Worm (Caenorhabditis elegans): Measurements from ENCODE around the gene C14A4.7.
A peak's percentile ranks its signal among the peaks of the same experiment; 100 is the strongest.

The C14A4.7 gene

ce11 chrII:10596462-10596861, at the start of gene C14A4.7:
C14A4.7 (minus strand) TSS chrII:10596562.
- TF ChIP-seq elt-2 (tag; optimal IDR thresholded peaks at IDR 0.05) (peak; percentile 16), fos-1 (tag; optimal IDR thresholded peaks at IDR 0.05) (no peak)

ce11 chrII:10643403-10643802, 47.0 kb upstream of the C14A4.7 start, which contains the start of gene M28.4:
M28.4 (plus strand) TSS chrII:10643703.
- TF ChIP-seq R02D3.7 (tag; optimal IDR thresholded peaks at IDR 0.05) = no peak
- TF ChIP-seq lin-39 (tag; optimal IDR thresholded peaks at IDR 0.05) = no peak
- TF ChIP-seq eor-1 (tag; optimal IDR thresholded peaks at IDR 0.05) = no peak
- no peak for TF ChIP-seq egl-5 (tag; optimal IDR thresholded peaks at IDR 0.05)
- no peak for TF ChIP-seq nhr-43 (tag; optimal IDR thresholded peaks at IDR 0.05; ENCODE audit: poor library complexity, severe bottlenecking)
- TF ChIP-seq mdl-1 (tag; optimal IDR thresholded peaks at IDR 0.05) = no peak
- no peak for TF ChIP-seq egl-27 (tag; optimal IDR thresholded peaks at IDR 0.05)
- TF ChIP-seq fos-1 (tag; optimal IDR thresholded peaks at IDR 0.05) = no peak
- TF ChIP-seq ceh-9 (tag; optimal IDR thresholded peaks at IDR 0.05) = no peak
- no peak for TF ChIP-seq pqm-1 (tag; optimal IDR thresholded peaks at IDR 0.05)

- TF ChIP-seq nhr-76 (tag; optimal IDR thresholded peaks at IDR 0.05) = no peak
Measured at ce11 chrII:10639110-10639509, 42.7 kb upstream of the C14A4.7 start, which contains the start of gene M28.9. M28.9 (plus strand) TSS chrII:10639410.

- TF ChIP-seq nhr-28 (tag; optimal IDR thresholded peaks at IDR 0.05) = no peak
- no peak for TF ChIP-seq nhr-77 (tag; optimal IDR thresholded peaks at IDR 0.05)
- TF ChIP-seq nhr-67 (tag; optimal IDR thresholded peaks at IDR 0.05) = no peak
- no peak for TF ChIP-seq aly-2 (tag; optimal IDR thresholded peaks at IDR 0.05)
- no peak for TF ChIP-seq nhr-25 (tag; optimal IDR thresholded peaks at IDR 0.05)
- TF ChIP-seq nhr-11 (tag; optimal IDR thresholded peaks at IDR 0.05) = no peak
- TF ChIP-seq elt-2 (tag; optimal IDR thresholded peaks at IDR 0.05) = peak; percentile 28
- TF ChIP-seq ztf-4 (tag; optimal IDR thresholded peaks at IDR 0.05) = no peak
- peak; percentile 20 for TF ChIP-seq pqm-1 (tag; optimal IDR thresholded peaks at IDR 0.05)
- TF ChIP-seq fkh-2 (tag; optimal IDR thresholded peaks at IDR 0.05) = no peak
Measured at ce11 chrII:10630944-10631343, 34.6 kb upstream of the C14A4.7 start.

- no peak for TF ChIP-seq eor-1 (tag; optimal IDR thresholded peaks at IDR 0.05)
Measured at ce11 chrII:10627963-10628362, 31.6 kb upstream of the C14A4.7 start, which contains the start of gene M28.8. M28.8 (plus strand) TSS chrII:10628263.

- TF ChIP-seq nhr-77 (tag; optimal IDR thresholded peaks at IDR 0.05) (no peak), nhr-76 (tag; optimal IDR thresholded peaks at IDR 0.05) (no peak), pha-4 (tag; optimal IDR thresholded peaks at IDR 0.05) (no peak), nhr-25 (tag; optimal IDR thresholded peaks at IDR 0.05) (no peak), pqm-1 (tag; optimal IDR thresholded peaks at IDR 0.05) (peak; percentile 38), ceh-9 (tag; optimal IDR thresholded peaks at IDR 0.05) (no peak), elt-2 (tag; optimal IDR thresholded peaks at IDR 0.05) (peak; percentile 84), jun-1 (tag; optimal IDR thresholded peaks at IDR 0.05) (peak; percentile 38)
Measured at ce11 chrII:10627086-10627485, 30.7 kb upstream of the C14A4.7 start.

ce11 chrII:10621965-10622364, 25.6 kb upstream of the C14A4.7 start, which contains the start of gene cutl-9:
cutl-9 (plus strand) TSS chrII:10622265.
- TF ChIP-seq nhr-67 (tag; optimal IDR thresholded peaks at IDR 0.05) (no peak), nhr-12 (tag; optimal IDR thresholded peaks at IDR 0.05) (no peak), pqm-1 (tag; optimal IDR thresholded peaks at IDR 0.05) (no peak), elt-3 (tag; optimal IDR thresholded peaks at IDR 0.05) (no peak), unc-39 (tag; optimal IDR thresholded peaks at IDR 0.05) (no peak), snpc-4 (tag; optimal IDR thresholded peaks at IDR 0.05) (no peak)

- TF ChIP-seq zag-1 (tag; optimal IDR thresholded peaks at IDR 0.05) (no peak), tbx-2 (tag; optimal IDR thresholded peaks at IDR 0.05) (no peak), ceh-16 (tag; optimal IDR thresholded peaks at IDR 0.05) (no peak), lin-39 (tag; optimal IDR thresholded peaks at IDR 0.05) (no peak), eor-1 (tag; optimal IDR thresholded peaks at IDR 0.05) (no peak), ztf-11 (tag; optimal IDR thresholded peaks at IDR 0.05) (no peak), fos-1 (tag; optimal IDR thresholded peaks at IDR 0.05) (no peak), ceh-82 (tag; optimal IDR thresholded peaks at IDR 0.05) (no peak), unc-39 (tag; optimal IDR thresholded peaks at IDR 0.05) (no peak), ama-1 (optimal IDR thresholded peaks at IDR 0.05) (no peak), nhr-237 (tag; optimal IDR thresholded peaks at IDR 0.05) (no peak), ceh-9 (tag; optimal IDR thresholded peaks at IDR 0.05) (no peak), nhr-11 (tag; optimal IDR thresholded peaks at IDR 0.05) (no peak), mdl-1 (tag; optimal IDR thresholded peaks at IDR 0.05) (no peak), skn-1 (tag; optimal IDR thresholded peaks at IDR 0.05) (no peak)
Measured at ce11 chrII:10618157-10618556, 21.8 kb upstream of the C14A4.7 start, which contains the start of gene C14A4.13. C14A4.13 (plus strand) TSS chrII:10618457.
